Worm (Caenorhabditis elegans) whole organism, L4 larva: ENCODE results near the gene efk-1.

Experiments used
- F37D6.2 ChIP-seq: sonication (generic microtip); optimal IDR thresholded peaks from 2 replicates; lab custom pipeline; 2016; ENCODE audit warnings: mild to moderate bottlenecking, missing genetic modification characterization, missing compliant biosample characterization
- F44E2.7 ChIP-seq: fragments of 200-800 bp; sonication (Bioruptor generic); IDR thresholded peaks from 2 replicates; pipeline ENCODE4 v2.1.2; 2022; ENCODE audit warnings: missing genetic modification characterization, missing compliant biosample characterization
- T20F7.1 ChIP-seq: fragments of 200-800 bp; sonication (Bioruptor generic); optimal IDR thresholded peaks from 2 replicates; lab custom pipeline; 2018; ENCODE audit warnings: mild to moderate bottlenecking, missing genetic modification characterization, missing compliant biosample characterization
- T26A8.4 ChIP-seq: fragments of 200-800 bp; sonication (Bioruptor generic); IDR thresholded peaks from 2 replicates; pipeline ENCODE4 v1.3.6; 2022; ENCODE audit warnings: missing genetic modification characterization, missing compliant biosample characterization
- Y75B8A.6 ChIP-seq: fragments of 200-800 bp; sonication (Bioruptor generic); IDR thresholded peaks from 2 replicates; pipeline ENCODE4 v1.3.6; 2022; ENCODE audit warnings: missing genetic modification reagents, missing genetic modification characterization, missing compliant biosample characterization
- ZK546.5 ChIP-seq, 2 experiments: sonication (generic microtip); optimal IDR thresholded peaks; 2 replicates each; lab custom pipeline; 2017; ENCODE audit warnings: missing biosample characterization in 2 of 2, missing genetic modification characterization in 2 of 2
- arid-1 ChIP-seq: fragments of 200-800 bp; sonication (Bioruptor generic); conservative IDR thresholded peaks from 2 replicates; pipeline ENCODE4 v1.3.6; 2022; ENCODE audit warnings: missing genetic modification reagents, missing genetic modification characterization, missing compliant biosample characterization
- ceh-32 ChIP-seq: sonication (generic microtip); optimal IDR thresholded peaks from 2 replicates; lab custom pipeline; 2016; ENCODE audit warnings: mild to moderate bottlenecking, missing genetic modification characterization, missing compliant biosample characterization; ENCODE audit not compliant: poor library complexity
- ctbp-1 ChIP-seq: fragments of 200-800 bp; sonication (Bioruptor generic); IDR thresholded peaks from 2 replicates; pipeline ENCODE4 v1.3.6; 2022; ENCODE audit warnings: missing genetic modification reagents, missing genetic modification characterization, missing compliant biosample characterization
- daf-16 ChIP-seq, 3 experiments: sonication (generic microtip); optimal IDR thresholded peaks; 2 replicates each; lab custom pipeline; 2016 to 2017; ENCODE audit warnings: missing genetic modification characterization in 3 of 3, missing genetic modification reagents in 3 of 3, mild to moderate bottlenecking in 2 of 3, missing compliant biosample characterization in 2 of 3, missing biosample characterization in 1 of 3, moderate library complexity in 1 of 3
- dmd-6 ChIP-seq: fragments of 200-800 bp; sonication (Bioruptor generic); IDR thresholded peaks from 2 replicates; pipeline ENCODE4 v1.3.6; 2022; ENCODE audit warnings: missing genetic modification reagents, missing genetic modification characterization, missing compliant biosample characterization
- dpl-1 ChIP-seq: fragments of 150-350 bp; optimal IDR thresholded peaks from 2 replicates; lab custom pipeline; 2014; ENCODE audit warnings: missing biosample characterization, missing genetic modification reagents, missing genetic modification characterization
- duxl-1 ChIP-seq: sonication (generic microtip); optimal IDR thresholded peaks from 2 replicates; lab custom pipeline; 2016; ENCODE audit warnings: mild to moderate bottlenecking, missing genetic modification characterization, moderate library complexity, missing compliant biosample characterization; ENCODE audit not compliant: poor library complexity
- dve-1 ChIP-seq: sonication (generic microtip); optimal IDR thresholded peaks from 2 replicates; lab custom pipeline; 2017; ENCODE audit warnings: antibody characterized with exemption, mild to moderate bottlenecking, missing genetic modification characterization, missing compliant biosample characterization; ENCODE audit not compliant: insufficient read depth
- fkh-10 ChIP-seq: fragments of 150-350 bp; optimal IDR thresholded peaks from 2 replicates; lab custom pipeline; 2014; ENCODE audit warnings: missing biosample characterization, missing genetic modification reagents, missing genetic modification characterization
- fos-1 ChIP-seq: fragments of 150-350 bp; optimal IDR thresholded peaks from 2 replicates; lab custom pipeline; 2014; ENCODE audit warnings: missing biosample characterization, missing genetic modification characterization
- hif-1 ChIP-seq, 2 experiments: sonication (generic microtip); optimal IDR thresholded peaks; 2 replicates each; lab custom pipeline; 2016 to 2017; ENCODE audit warnings: missing compliant biosample characterization in 2 of 2, missing genetic modification characterization in 2 of 2, missing genetic modification reagents in 2 of 2, missing genotype in 2 of 2, mild to moderate bottlenecking in 1 of 2
- hlh-11 ChIP-seq: fragments of 200-800 bp; sonication (Bioruptor generic); optimal IDR thresholded peaks from 2 replicates; lab custom pipeline; 2018; ENCODE audit warnings: mild to moderate bottlenecking, missing genetic modification characterization, missing compliant biosample characterization
- hlh-30 ChIP-seq: sonication (generic microtip); optimal IDR thresholded peaks from 2 replicates; lab custom pipeline; 2017; ENCODE audit warnings: antibody characterized with exemption, mild to moderate bottlenecking, missing genetic modification characterization, missing compliant biosample characterization; ENCODE audit not compliant: insufficient read depth
- hmg-1.1 ChIP-seq: fragments of 200-800 bp; sonication (Bioruptor generic); IDR thresholded peaks from 2 replicates; pipeline ENCODE4 v1.3.6; 2022; ENCODE audit warnings: missing genetic modification reagents, missing genetic modification characterization, missing compliant biosample characterization
- lin-13 ChIP-seq: fragments of 150-350 bp; optimal IDR thresholded peaks from 2 replicates; lab custom pipeline; 2014; ENCODE audit warnings: missing biosample characterization, missing genetic modification reagents, missing genetic modification characterization
- lin-38 ChIP-seq: fragments of 200-800 bp; sonication (Bioruptor generic); IDR thresholded peaks from 2 replicates; pipeline ENCODE4 v1.3.6; 2022; ENCODE audit warnings: missing genetic modification reagents, missing genetic modification characterization, missing compliant biosample characterization
- lir-3 ChIP-seq: sonication (generic microtip); optimal IDR thresholded peaks from 2 replicates; lab custom pipeline; 2016; ENCODE audit warnings: mild to moderate bottlenecking, missing genetic modification characterization, missing compliant biosample characterization
- lsy-2 ChIP-seq, 2 experiments: fragments of 150-350 bp in 1 of 2; sonication (generic microtip) in 1 of 2; optimal IDR thresholded peaks; 2 replicates each; lab custom pipeline; 2014 to 2017; ENCODE audit warnings: missing biosample characterization in 2 of 2, missing genetic modification characterization in 2 of 2
- mdl-1 ChIP-seq, 2 experiments: fragments of 150-350 bp in 1 of 2; sonication (generic microtip) in 1 of 2; optimal IDR thresholded peaks; 2 replicates each; lab custom pipeline; 2014 to 2017; ENCODE audit warnings: missing biosample characterization in 2 of 2, missing genetic modification characterization in 2 of 2
- mdt-29 ChIP-seq: fragments of 200-800 bp; sonication (Bioruptor generic); IDR thresholded peaks from 2 replicates; pipeline ENCODE4 v1.3.6; 2022; ENCODE audit warnings: missing genetic modification reagents, missing genetic modification characterization, missing compliant biosample characterization
- mep-1 ChIP-seq: fragments of 150-350 bp; sonication (generic microtip); optimal IDR thresholded peaks from 3 replicates; lab custom pipeline; 2014; ENCODE audit warnings: missing biosample characterization, missing genetic modification characterization
- mes-2 ChIP-seq: sonication (generic microtip); optimal IDR thresholded peaks from 2 replicates; lab custom pipeline; 2016; ENCODE audit warnings: missing genotype, mild to moderate bottlenecking, missing genetic modification characterization, missing compliant biosample characterization; ENCODE audit not compliant: poor library complexity, severe bottlenecking
- nhr-102 ChIP-seq: sonication (generic microtip); optimal IDR thresholded peaks from 2 replicates; lab custom pipeline; 2016; ENCODE audit warnings: mild to moderate bottlenecking, missing genetic modification characterization, moderate library complexity, missing compliant biosample characterization
- nhr-11 ChIP-seq: fragments of 150-350 bp; optimal IDR thresholded peaks from 2 replicates; lab custom pipeline; 2014; ENCODE audit warnings: missing biosample characterization, missing genetic modification characterization
- nhr-111 ChIP-seq: fragments of 200-800 bp; sonication (Bioruptor generic); optimal IDR thresholded peaks from 2 replicates; lab custom pipeline; 2018; ENCODE audit warnings: mild to moderate bottlenecking, missing genetic modification characterization, missing compliant biosample characterization
- nhr-28 ChIP-seq: fragments of 150-350 bp; optimal IDR thresholded peaks from 2 replicates; lab custom pipeline; 2014; ENCODE audit warnings: missing biosample characterization, missing genetic modification characterization
- nhr-48 ChIP-seq: sonication (generic microtip); optimal IDR thresholded peaks from 2 replicates; lab custom pipeline; 2016; ENCODE audit warnings: mild to moderate bottlenecking, missing genetic modification characterization, missing compliant biosample characterization
- nhr-77 ChIP-seq: fragments of 150-350 bp; optimal IDR thresholded peaks from 2 replicates; lab custom pipeline; 2014; ENCODE audit warnings: missing biosample characterization, missing genetic modification characterization
- pha-4 ChIP-seq, 2 experiments: fragments of 150-350 bp in 1 of 2; fragments of 200-800 bp in 1 of 2; sonication (Bioruptor generic) in 1 of 2; IDR thresholded peaks in 1 of 2; optimal IDR thresholded peaks in 1 of 2; 2 replicates each; pipeline versions ENCODE4 v1.3.6 to Lab custom; 2014 to 2022; ENCODE audit warnings: missing genetic modification characterization in 2 of 2, missing genetic modification reagents in 2 of 2, missing biosample characterization in 1 of 2, missing compliant biosample characterization in 1 of 2
- rbr-2 ChIP-seq: sonication (generic microtip); optimal IDR thresholded peaks from 2 replicates; lab custom pipeline; 2016; ENCODE audit warnings: missing genotype, missing genetic modification characterization, missing compliant biosample characterization
- spr-1 ChIP-seq: sonication (generic microtip); optimal IDR thresholded peaks from 2 replicates; lab custom pipeline; 2016; ENCODE audit warnings: mild to moderate bottlenecking, missing genetic modification characterization, missing compliant biosample characterization
- spr-3 ChIP-seq: fragments of 200-800 bp; sonication (Bioruptor generic); optimal IDR thresholded peaks from 2 replicates; lab custom pipeline; 2018; ENCODE audit warnings: mild to moderate bottlenecking, missing genetic modification characterization, missing compliant biosample characterization
- tag-97 ChIP-seq: fragments of 200-800 bp; sonication (Bioruptor generic); IDR thresholded peaks from 2 replicates; pipeline ENCODE4 v1.3.6; 2022; ENCODE audit warnings: missing genetic modification characterization, missing compliant biosample characterization
- unc-130 ChIP-seq: sonication (generic microtip); optimal IDR thresholded peaks from 2 replicates; lab custom pipeline; 2016; ENCODE audit warnings: missing genetic modification reagents, missing genetic modification characterization, missing compliant biosample characterization
- unc-62 ChIP-seq, 3 experiments: fragments of 150-350 bp in 1 of 3; sonication (generic microtip); optimal IDR thresholded peaks in 2 of 3; peaks in 1 of 3; 1 replicate in 1 of 3; 2 replicates in 2 of 3; lab custom pipeline; 2014 to 2017; ENCODE audit warnings: missing biosample characterization in 3 of 3, missing genetic modification characterization in 3 of 3, missing genetic modification reagents in 3 of 3, missing genotype in 1 of 3
- zfp-3 ChIP-seq: fragments of 200-800 bp; sonication (Bioruptor generic); conservative IDR thresholded peaks from 2 replicates; pipeline ENCODE4 v1.3.6; 2022; ENCODE audit warnings: missing genetic modification reagents, missing genetic modification characterization, missing compliant biosample characterization
- ztf-7 ChIP-seq: fragments of 150-350 bp; optimal IDR thresholded peaks from 2 replicates; lab custom pipeline; 2014; ENCODE audit warnings: missing biosample characterization, missing genetic modification characterization

Gene efk-1

ce11 chrIII:6173020-6173597 is 4.8 kb upstream of the efk-1 start, which contains the start of the genes abcf-3 and F42A10.5:
abcf-3 (plus strand) TSS chrIII:6173403.
F42A10.5 (minus strand) TSS chrIII:6173477.
- TF ChIP-seq lir-3 (tag; lab: Kevin White, UChicago), result no peak
- peak in 1 of 2 experiments; percentile 84 for TF ChIP-seq lsy-2 (tag; optimal IDR thresholded peaks at IDR 0.05; lab: Kevin White, UChicago)
- TF ChIP-seq Y75B8A.6 (GFP tag; lab: Robert Waterston, UW), result no peak
- TF ChIP-seq daf-16 (GFP tag; optimal IDR thresholded peaks at IDR 0.05; lab: Kevin White, UChicago), result no peak
- peak; percentile 22 for TF ChIP-seq daf-16 (tag; optimal IDR thresholded peaks at IDR 0.05; lab: Kevin White, UChicago)
- no peak for TF ChIP-seq nhr-111 (GFP tag; lab: Kevin White, UChicago)
- no peak for TF ChIP-seq fkh-10
- TF ChIP-seq hif-1 (tag; optimal IDR thresholded peaks at IDR 0.05; lab: Kevin White, UChicago), result peak in 1 of 2 experiments; percentile 65
- TF ChIP-seq spr-1 (tag; lab: Kevin White, UChicago), result no peak
- no peak for TF ChIP-seq spr-3 (GFP tag; lab: Kevin White, UChicago)
- peak; percentile 56 for TF ChIP-seq hlh-11 (tag; lab: Kevin White, UChicago)
- TF ChIP-seq fos-1 (tag; lab: Kevin White, UChicago), result no peak
- TF ChIP-seq hmg-1.1 (GFP tag; lab: Robert Waterston, UW), result 0 out of 2 replicates have a peak, but pooled peaks have one; percentile 29
- TF ChIP-seq ZK546.5 (tag; optimal IDR thresholded peaks at IDR 0.05; lab: Kevin White, UChicago), result no peak
- TF ChIP-seq dmd-6 (GFP tag; lab: Robert Waterston, UW), result peak; percentile 53
- TF ChIP-seq unc-130 (GFP tag; lab: Kevin White, UChicago), result no peak
- peak; percentile 29; the same call in 1 of the 2 replicates for TF ChIP-seq T26A8.4 (GFP tag; lab: Robert Waterston, UW)
- peak; percentile 4 for TF ChIP-seq ztf-7 (tag; lab: Kevin White, UChicago)
- peak; percentile 5 for TF ChIP-seq duxl-1
- peak; percentile 60 for TF ChIP-seq nhr-11 (tag; lab: Kevin White, UChicago)
- TF ChIP-seq hlh-30 (tag; lab: Kevin White, UChicago), result peak; percentile 37
- TF ChIP-seq lin-13 (GFP tag; lab: Kevin White, UChicago), result peak; percentile 23
- peak; percentile 72 for TF ChIP-seq dve-1
- TF ChIP-seq tag-97 (GFP tag; lab: Robert Waterston, UW), result no peak
- peak; percentile 15 for TF ChIP-seq nhr-102 (tag; lab: Kevin White, UChicago)
- peak; percentile 36 for TF ChIP-seq F37D6.2 (tag; lab: Kevin White, UChicago)
- peak; percentile 72 for TF ChIP-seq nhr-77 (tag; lab: Kevin White, UChicago)
- peak; percentile 74 for TF ChIP-seq dpl-1 (GFP tag; lab: Kevin White, UChicago)
- TF ChIP-seq mep-1 (tag; lab: Kevin White, UChicago), result peak; percentile 71
- peak in 1 of 2 experiments; percentile 80 for TF ChIP-seq unc-62 (GFP tag; optimal IDR thresholded peaks at IDR 0.05 in 1 of 2; lab: Kevin White, UChicago)
- no peak for TF ChIP-seq unc-62 (tag; optimal IDR thresholded peaks at IDR 0.05; lab: Kevin White, UChicago)
- TF ChIP-seq T20F7.1 (GFP tag; lab: Kevin White, UChicago), result peak; percentile 63
- TF ChIP-seq mdl-1 (tag; optimal IDR thresholded peaks at IDR 0.05; lab: Kevin White, UChicago), result no peak
- TF ChIP-seq pha-4 (GFP tag; IDR thresholded peaks at IDR 0.05; lab: Robert Waterston, UW), result no peak
- peak; percentile 30 for TF ChIP-seq pha-4 (tag; optimal IDR thresholded peaks at IDR 0.05; lab: Kevin White, UChicago)
- TF ChIP-seq mes-2 (tag; lab: Kevin White, UChicago), result peak; percentile 79
- no peak for TF ChIP-seq F44E2.7 (GFP tag; lab: Robert Waterston, UW)
- no peak for TF ChIP-seq arid-1 (GFP tag; lab: Robert Waterston, UW)
- peak; percentile 52 for TF ChIP-seq rbr-2 (tag; lab: Kevin White, UChicago)

ce11 chrIII:6170038-6170437 is 1.7 kb upstream of the efk-1 start:
- TF ChIP-seq ceh-32 (tag; lab: Kevin White, UChicago) (no peak), nhr-48 (tag; lab: Kevin White, UChicago) (peak; percentile 22), daf-16 (GFP tag; optimal IDR thresholded peaks at IDR 0.05; lab: Kevin White, UChicago) (peak in 1 of 2 experiments; percentile 76), daf-16 (tag; optimal IDR thresholded peaks at IDR 0.05; lab: Kevin White, UChicago) (peak; percentile 19), ctbp-1 (GFP tag; lab: Robert Waterston, UW) (0 out of 2 replicates have a peak, but pooled peaks have one; percentile 7), rbr-2 (tag; lab: Kevin White, UChicago) (peak; percentile 19), unc-62 (GFP tag; optimal IDR thresholded peaks at IDR 0.05 in 1 of 2; lab: Kevin White, UChicago) (peak in 1 of 2 experiments; percentile 64), unc-62 (tag; optimal IDR thresholded peaks at IDR 0.05; lab: Kevin White, UChicago) (no peak), spr-3 (GFP tag; lab: Kevin White, UChicago) (no peak), nhr-11 (tag; lab: Kevin White, UChicago) (peak; percentile 86), hlh-11 (tag; lab: Kevin White, UChicago) (peak; percentile 67), lin-38 (0 out of 2 replicates have a peak, but pooled peaks have one; percentile 7), lsy-2 (tag; optimal IDR thresholded peaks at IDR 0.05; lab: Kevin White, UChicago) (peak; percentile 18 to 67), hlh-30 (tag; lab: Kevin White, UChicago) (peak; percentile 26), mdt-29 (GFP tag; lab: Robert Waterston, UW) (peak; percentile 62), zfp-3 (GFP tag; lab: Robert Waterston, UW) (0 out of 2 replicates have a peak, but pooled peaks have one; percentile 31), hif-1 (tag; optimal IDR thresholded peaks at IDR 0.05; lab: Kevin White, UChicago) (peak in 1 of 2 experiments; percentile 95), hmg-1.1 (GFP tag; lab: Robert Waterston, UW) (peak; percentile 68), nhr-28 (tag; lab: Kevin White, UChicago) (peak; percentile 65), dpl-1 (GFP tag; lab: Kevin White, UChicago) (peak; percentile 35)
